ENCODE assay signal across 1 fruit fly cellular context in genomic region chr2L:17378767-17379301, dm6.
TF ChIP-seq lines count a peak whose summit lies in the region.

No protein-coding gene starts in this region.

TF ChIP-seq in whole organism, embryonic, 481 proteins besides CTCF, POLR2A, EP300 and RAD21 (continued from another document):
- peak; percentile 96 for TF ChIP-seq bab2 (GFP tag; optimal IDR thresholded peaks at IDR 0.05; lab: Kevin White, UChicago)
- TF ChIP-seq CG12219 (GFP tag; optimal IDR thresholded peaks at IDR 0.05; lab: Kevin White, UChicago): peak; percentile 93
- peak; percentile 90 for TF ChIP-seq rib (GFP tag; IDR thresholded peaks at IDR 0.05; lab: Robert Waterston, UW)
- TF ChIP-seq wdn (GFP tag; IDR thresholded peaks at IDR 0.05; lab: Robert Waterston, UW): peak; percentile 95
- TF ChIP-seq CG8478 (optimal IDR thresholded peaks at IDR 0.05; lab: Kevin White, UChicago): no peak
- TF ChIP-seq salm (tag; optimal IDR thresholded peaks at IDR 0.05; lab: Kevin White, UChicago): peak; percentile 86
- TF ChIP-seq fd96Cb (tag; optimal IDR thresholded peaks at IDR 0.05; lab: Kevin White, UChicago): peak; percentile 94
- peak; percentile 97 for TF ChIP-seq Xrp1 (GFP tag; IDR thresholded peaks at IDR 0.05; lab: Robert Waterston, UW)
- peak; percentile 83 for TF ChIP-seq Dip3 (GFP tag; optimal IDR thresholded peaks at IDR 0.05; lab: Kevin White, UChicago)
- TF ChIP-seq CG10274 (GFP tag; optimal IDR thresholded peaks at IDR 0.05; lab: Kevin White, UChicago): peak; percentile 90
- TF ChIP-seq unc-4 (GFP tag; IDR thresholded peaks at IDR 0.05; lab: Robert Waterston, UW; ENCODE audit: partially characterized antibody): no peak
- peak; percentile 94 for TF ChIP-seq Hr3 (GFP tag; optimal IDR thresholded peaks at IDR 0.05; lab: Kevin White, UChicago)
- peak; percentile 96 for TF ChIP-seq sima (GFP tag; optimal IDR thresholded peaks at IDR 0.05; lab: Kevin White, UChicago)
- peak; percentile 94 for TF ChIP-seq fd3F (GFP tag; optimal IDR thresholded peaks at IDR 0.05; lab: Kevin White, UChicago)
- TF ChIP-seq NK7.1 (GFP tag; optimal IDR thresholded peaks at IDR 0.05; lab: Kevin White, UChicago): peak; percentile 98
- TF ChIP-seq zen (tag; optimal IDR thresholded peaks at IDR 0.05; lab: Kevin White, UChicago): peak; percentile 98
- peak; percentile 93 to 98 for TF ChIP-seq dpn (GFP tag; optimal IDR thresholded peaks at IDR 0.05; lab: Kevin White, UChicago)
- peak; percentile 92 for TF ChIP-seq B-H2 (GFP tag; optimal IDR thresholded peaks at IDR 0.05; lab: Kevin White, UChicago)
- peak; percentile 95 for TF ChIP-seq ci (GFP tag; IDR thresholded peaks at IDR 0.05; lab: Robert Waterston, UW)
- TF ChIP-seq CG11456 (GFP tag; IDR thresholded peaks at IDR 0.05; lab: Robert Waterston, UW): peak; percentile 90
- TF ChIP-seq Elba2 (GFP tag; optimal IDR thresholded peaks at IDR 0.05; lab: Kevin White, UChicago): peak; percentile 44
- TF ChIP-seq corto (GFP tag; optimal IDR thresholded peaks at IDR 0.05; lab: Kevin White, UChicago): no peak
- TF ChIP-seq p53 (GFP tag; optimal IDR thresholded peaks at IDR 0.05; lab: Kevin White, UChicago): peak; percentile 98
- TF ChIP-seq mld (GFP tag; IDR thresholded peaks at IDR 0.05; lab: Robert Waterston, UW; ENCODE audit: partially characterized antibody): no peak
- peak; percentile 92 for TF ChIP-seq CG31365 (tag; optimal IDR thresholded peaks at IDR 0.05; lab: Kevin White, UChicago)
- TF ChIP-seq z (GFP tag; IDR thresholded peaks at IDR 0.05; lab: Robert Waterston, UW): peak; percentile 85
- peak; percentile 99 for TF ChIP-seq CG15011 (GFP tag; optimal IDR thresholded peaks at IDR 0.05; lab: Kevin White, UChicago)
- peak; percentile 93 for TF ChIP-seq Xbp1 (GFP tag; optimal IDR thresholded peaks at IDR 0.05; lab: Kevin White, UChicago)
- no peak for TF ChIP-seq Hr39 (optimal IDR thresholded peaks at IDR 0.05; lab: Kevin White, UChicago)
- TF ChIP-seq CG12155 (GFP tag; optimal IDR thresholded peaks at IDR 0.05; lab: Kevin White, UChicago): peak; percentile 91
- TF ChIP-seq CG10654 (GFP tag; optimal IDR thresholded peaks at IDR 0.05; lab: Kevin White, UChicago): peak; percentile 98
- peak; percentile 95 for TF ChIP-seq CG18619 (GFP tag; optimal IDR thresholded peaks at IDR 0.05; lab: Kevin White, UChicago)
- peak; percentile 71 for TF ChIP-seq ftz-f1 (GFP tag; optimal IDR thresholded peaks at IDR 0.05; lab: Kevin White, UChicago)
- peak; percentile 3 for TF ChIP-seq Dp (GFP tag; optimal IDR thresholded peaks at IDR 0.05; lab: Kevin White, UChicago)
- peak; percentile 97 for TF ChIP-seq twi (tag; optimal IDR thresholded peaks at IDR 0.05; lab: Kevin White, UChicago)
- TF ChIP-seq CG4730 (GFP tag; IDR thresholded peaks at IDR 0.05; lab: Robert Waterston, UW): peak; percentile 92
- peak; percentile 90 for TF ChIP-seq gcm2 (GFP tag; optimal IDR thresholded peaks at IDR 0.05; lab: Kevin White, UChicago)
- peak; percentile 64 for TF ChIP-seq ac (GFP tag; optimal IDR thresholded peaks at IDR 0.05; lab: Kevin White, UChicago)
- TF ChIP-seq jigr1 (GFP tag; IDR thresholded peaks at IDR 0.05; lab: Robert Waterston, UW): peak; percentile 81; the same call in 1 of the 3 replicates
- TF ChIP-seq tx (GFP tag; optimal IDR thresholded peaks at IDR 0.05; lab: Kevin White, UChicago): peak; percentile 91
- TF ChIP-seq CG18764 (GFP tag; optimal IDR thresholded peaks at IDR 0.05; lab: Kevin White, UChicago): peak; percentile 99
- peak; percentile 94 for TF ChIP-seq NfI (GFP tag; optimal IDR thresholded peaks at IDR 0.05; lab: Kevin White, UChicago)
- peak; percentile 94 for TF ChIP-seq CG31388 (GFP tag; optimal IDR thresholded peaks at IDR 0.05; lab: Kevin White, UChicago)
- peak; percentile 80 for TF ChIP-seq Hand (GFP tag; optimal IDR thresholded peaks at IDR 0.05; lab: Kevin White, UChicago)
- peak; percentile 92 to 95 for TF ChIP-seq chif (GFP tag; optimal IDR thresholded peaks at IDR 0.05; lab: Kevin White, UChicago)
- TF ChIP-seq CG34376 (GFP tag; optimal IDR thresholded peaks at IDR 0.05; lab: Kevin White, UChicago): peak; percentile 94
- TF ChIP-seq slbo (GFP tag; IDR thresholded peaks at IDR 0.05; lab: Robert Waterston, UW): peak; percentile 97
- TF ChIP-seq Side (GFP tag; optimal IDR thresholded peaks at IDR 0.05; lab: Kevin White, UChicago): peak; percentile 98
- no peak for TF ChIP-seq Dll (GFP tag; IDR thresholded peaks at IDR 0.05; lab: Robert Waterston, UW; ENCODE audit: partially characterized antibody)
- TF ChIP-seq Awh (GFP tag; IDR thresholded peaks at IDR 0.05; lab: Robert Waterston, UW): peak; percentile 98
- no peak for TF ChIP-seq bbx (GFP tag; IDR thresholded peaks at IDR 0.05; lab: Robert Waterston, UW; ENCODE audit: partially characterized antibody)
- peak; percentile 74 for TF ChIP-seq dati (GFP tag; IDR thresholded peaks at IDR 0.05; lab: Robert Waterston, UW)
- no peak for TF ChIP-seq HLH4C (GFP tag; IDR thresholded peaks at IDR 0.05; lab: Robert Waterston, UW; ENCODE audit: partially characterized antibody)
- TF ChIP-seq Med (GFP tag; lab: Kevin White, UChicago): peak; percentile 100
- TF ChIP-seq CG12769 (tag; optimal IDR thresholded peaks at IDR 0.05; lab: Kevin White, UChicago): peak; percentile 98
- TF ChIP-seq gsb (GFP tag; IDR thresholded peaks at IDR 0.05; lab: Robert Waterston, UW): peak; percentile 92
- peak; percentile 79 for TF ChIP-seq dimm (GFP tag; IDR thresholded peaks at IDR 0.05; lab: Robert Waterston, UW)
- peak; percentile 95 for TF ChIP-seq CG13296 (GFP tag; optimal IDR thresholded peaks at IDR 0.05; lab: Kevin White, UChicago)
- peak; percentile 83 for TF ChIP-seq CG11398 (GFP tag; optimal IDR thresholded peaks at IDR 0.05; lab: Kevin White, UChicago)
- peak; percentile 100 for TF ChIP-seq CG6813 (GFP tag; optimal IDR thresholded peaks at IDR 0.05; lab: Kevin White, UChicago)
- peak; percentile 95 for TF ChIP-seq CG34422 (GFP tag; IDR thresholded peaks at IDR 0.05; lab: Robert Waterston, UW)
- peak; percentile 73 for TF ChIP-seq Bdp1 (GFP tag; optimal IDR thresholded peaks at IDR 0.05; lab: Kevin White, UChicago)
- peak; percentile 95 for TF ChIP-seq Ptx1 (GFP tag; IDR thresholded peaks at IDR 0.05; lab: Robert Waterston, UW)
- TF ChIP-seq zfh2 (GFP tag; optimal IDR thresholded peaks at IDR 0.05; lab: Kevin White, UChicago): peak; percentile 83
- no peak for TF ChIP-seq br (optimal IDR thresholded peaks at IDR 0.05; lab: Kevin White, UChicago)
- peak; percentile 96 for TF ChIP-seq CG6765 (GFP tag; optimal IDR thresholded peaks at IDR 0.05; lab: Kevin White, UChicago)
- peak; percentile 27 for TF ChIP-seq pzg (GFP tag; optimal IDR thresholded peaks at IDR 0.05; lab: Kevin White, UChicago)
- peak; percentile 80 for TF ChIP-seq disco-r (GFP tag; optimal IDR thresholded peaks at IDR 0.05; lab: Kevin White, UChicago)
- TF ChIP-seq croc (GFP tag; conservative IDR thresholded peaks at IDR 0.05; lab: Robert Waterston, UW): peak; percentile 87
- peak; percentile 86 for TF ChIP-seq pfk (GFP tag; optimal IDR thresholded peaks at IDR 0.05; lab: Kevin White, UChicago)
- peak; percentile 81; the same call in 1 of the 2 replicates for TF ChIP-seq gt (GFP tag; IDR thresholded peaks at IDR 0.05; lab: Robert Waterston, UW)
- peak; percentile 72 for TF ChIP-seq CG17612 (GFP tag; IDR thresholded peaks at IDR 0.05; lab: Robert Waterston, UW)
- TF ChIP-seq btn (GFP tag; optimal IDR thresholded peaks at IDR 0.05; lab: Kevin White, UChicago): peak; percentile 98
- peak; percentile 80 for TF ChIP-seq CG6654 (GFP tag; optimal IDR thresholded peaks at IDR 0.05; lab: Kevin White, UChicago)
- peak; percentile 90 for TF ChIP-seq scrt (GFP tag; optimal IDR thresholded peaks at IDR 0.05; lab: Kevin White, UChicago)
- peak; percentile 91 for TF ChIP-seq fu2 (GFP tag; optimal IDR thresholded peaks at IDR 0.05; lab: Kevin White, UChicago)
- no peak for TF ChIP-seq CG14860 (GFP tag; IDR thresholded peaks at IDR 0.05; lab: Robert Waterston, UW; ENCODE audit: partially characterized antibody)
- TF ChIP-seq crc (GFP tag; optimal IDR thresholded peaks at IDR 0.05; lab: Kevin White, UChicago): peak; percentile 96
- peak; percentile 96 for TF ChIP-seq bcd (GFP tag; optimal IDR thresholded peaks at IDR 0.05; lab: Kevin White, UChicago)
- no peak for TF ChIP-seq hth (optimal IDR thresholded peaks at IDR 0.05; lab: Kevin White, UChicago)
- TF ChIP-seq CG9876 (GFP tag; optimal IDR thresholded peaks at IDR 0.05; lab: Kevin White, UChicago): peak; percentile 82
- TF ChIP-seq maf-S (GFP tag; optimal IDR thresholded peaks at IDR 0.05; lab: Kevin White, UChicago): peak; percentile 93
- TF ChIP-seq HLHmδ (GFP tag; optimal IDR thresholded peaks at IDR 0.05; lab: Kevin White, UChicago): peak; percentile 98
- peak; percentile 97 for TF ChIP-seq CG2120 (GFP tag; optimal IDR thresholded peaks at IDR 0.05; lab: Kevin White, UChicago)
- TF ChIP-seq CG9817 (tag; optimal IDR thresholded peaks at IDR 0.05; lab: Kevin White, UChicago): peak; percentile 96
- peak; percentile 88 for TF ChIP-seq danr (GFP tag; IDR thresholded peaks at IDR 0.05; lab: Robert Waterston, UW)
- peak; percentile 94 for TF ChIP-seq CG30403 (GFP tag; optimal IDR thresholded peaks at IDR 0.05; lab: Kevin White, UChicago)
- peak; percentile 91 for TF ChIP-seq org-1 (GFP tag; optimal IDR thresholded peaks at IDR 0.05; lab: Kevin White, UChicago)
- peak; percentile 95 for TF ChIP-seq CG12391 (tag; optimal IDR thresholded peaks at IDR 0.05; lab: Kevin White, UChicago)
- peak; percentile 96 for TF ChIP-seq CG18476 (GFP tag; optimal IDR thresholded peaks at IDR 0.05; lab: Kevin White, UChicago)
- TF ChIP-seq dmrt11E (tag; optimal IDR thresholded peaks at IDR 0.05; lab: Kevin White, UChicago): peak; percentile 94
- peak; percentile 92 for TF ChIP-seq CG14014 (GFP tag; IDR thresholded peaks at IDR 0.05; lab: Robert Waterston, UW)
- peak; percentile 91 for TF ChIP-seq Aef1 (GFP tag; IDR thresholded peaks at IDR 0.05; lab: Robert Waterston, UW)
- peak; percentile 88 for TF ChIP-seq sug (tag; optimal IDR thresholded peaks at IDR 0.05; lab: Kevin White, UChicago)
- TF ChIP-seq amos (GFP tag; IDR thresholded peaks at IDR 0.05; lab: Robert Waterston, UW; ENCODE audit: partially characterized antibody): no peak
- TF ChIP-seq hkb (optimal IDR thresholded peaks at IDR 0.05; lab: Kevin White, UChicago): no peak
- TF ChIP-seq hkb (GFP tag; IDR thresholded peaks at IDR 0.05; lab: Robert Waterston, UW): peak; percentile 95
- peak; percentile 69; the same call in 1 of the 3 replicates for TF ChIP-seq C15 (GFP tag; IDR thresholded peaks at IDR 0.05; lab: Robert Waterston, UW)
- TF ChIP-seq cato (GFP tag; optimal IDR thresholded peaks at IDR 0.05; lab: Kevin White, UChicago; ENCODE audit: borderline replicate concordance): peak; percentile 85
- peak; percentile 96 for TF ChIP-seq TFAM (GFP tag; optimal IDR thresholded peaks at IDR 0.05; lab: Kevin White, UChicago)
- TF ChIP-seq onecut (GFP tag; IDR thresholded peaks at IDR 0.05; lab: Robert Waterston, UW): peak; percentile 94
- TF ChIP-seq CG8359 (GFP tag; optimal IDR thresholded peaks at IDR 0.05; lab: Kevin White, UChicago; ENCODE audit: borderline replicate concordance): peak; percentile 95
- TF ChIP-seq CG7963 (GFP tag; IDR thresholded peaks at IDR 0.05; lab: Robert Waterston, UW; ENCODE audit: partially characterized antibody): no peak
- peak; percentile 80 for TF ChIP-seq GATAe (GFP tag; conservative IDR thresholded peaks at IDR 0.05; lab: Robert Waterston, UW)
- TF ChIP-seq CG11247 (GFP tag; IDR thresholded peaks at IDR 0.05; lab: Robert Waterston, UW): peak; percentile 89
- TF ChIP-seq Scr (GFP tag; IDR thresholded peaks at IDR 0.05; lab: Robert Waterston, UW; ENCODE audit: partially characterized antibody): no peak
- TF ChIP-seq wor (GFP tag; IDR thresholded peaks at IDR 0.05; lab: Robert Waterston, UW): peak; percentile 86
- peak; percentile 92 for TF ChIP-seq CG10366 (GFP tag; IDR thresholded peaks at IDR 0.05; lab: Robert Waterston, UW)
- peak; percentile 93 for TF ChIP-seq gce (GFP tag; IDR thresholded peaks at IDR 0.05; lab: Robert Waterston, UW)
- TF ChIP-seq Sox100B (GFP tag; optimal IDR thresholded peaks at IDR 0.05; lab: Kevin White, UChicago): peak; percentile 97
- TF ChIP-seq jumu (GFP tag; optimal IDR thresholded peaks at IDR 0.05; lab: Kevin White, UChicago): peak; percentile 95
- no peak for TF ChIP-seq Tbp (GFP tag; optimal IDR thresholded peaks at IDR 0.05; lab: Kevin White, UChicago)
- TF ChIP-seq Optix (GFP tag; IDR thresholded peaks at IDR 0.05; lab: Robert Waterston, UW): peak; percentile 67; the same call in 1 of the 3 replicates
